Fruit fly (Drosophila melanogaster): ENCODE measurements around the gene CG8478.

Gene CG8478

DNA sequence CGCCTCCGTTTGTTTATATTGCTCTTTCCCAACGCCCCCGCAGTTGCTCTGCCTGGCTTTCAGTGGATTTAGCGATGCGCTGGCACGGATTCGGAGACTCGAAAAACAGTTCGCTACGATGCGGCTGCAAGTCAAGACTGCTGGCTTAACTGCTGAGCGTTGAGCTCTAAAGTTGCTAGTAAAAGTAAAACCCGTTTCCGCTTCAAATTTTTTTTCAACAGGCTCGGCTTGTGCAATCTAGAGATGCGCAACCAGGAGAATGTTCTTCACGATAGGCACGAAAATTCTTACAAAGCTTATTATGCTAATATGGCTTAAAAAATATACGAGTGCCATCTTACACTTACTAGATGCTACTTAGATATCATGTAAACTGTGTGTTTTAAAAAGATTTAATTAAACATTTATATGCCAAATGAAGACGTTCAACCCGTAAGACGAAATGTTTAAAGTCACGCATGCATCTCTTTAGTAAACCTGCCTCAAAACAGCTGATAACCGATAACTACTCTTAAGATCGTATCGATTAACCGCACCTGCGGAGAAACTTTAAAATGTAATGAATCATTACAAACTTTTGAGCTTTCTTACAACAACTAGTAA is 16.1 kb upstream of the CG8478 start, which contains the start of gene CG12948 (continued):
- TF ChIP-seq lbe (GFP tag; optimal IDR thresholded peaks at IDR 0.05) (peak; percentile 64), Dip2 (GFP tag; IDR thresholded peaks at IDR 0.05) (no peak), Spps (tag; optimal IDR thresholded peaks at IDR 0.05) (peak; percentile 4), CG9215 (GFP tag; IDR thresholded peaks at IDR 0.05) (0 out of 2 replicates have a peak, but pooled peaks have one; percentile 44), CG13424 (tag; optimal IDR thresholded peaks at IDR 0.05) (peak; percentile 69), CG30403 (GFP tag; optimal IDR thresholded peaks at IDR 0.05) (peak; percentile 72), CG9876 (GFP tag; optimal IDR thresholded peaks at IDR 0.05) (no peak), Lpt (GFP tag; optimal IDR thresholded peaks at IDR 0.05) (no peak), dimm (GFP tag; IDR thresholded peaks at IDR 0.05) (no peak), CG12659 (GFP tag; optimal IDR thresholded peaks at IDR 0.05) (peak; percentile 44), Vsx1 (GFP tag; optimal IDR thresholded peaks at IDR 0.05) (no peak), Trl (optimal IDR thresholded peaks at IDR 0.05) (no peak), Trl (GFP tag; optimal IDR thresholded peaks at IDR 0.05) (peak; percentile 52), Poxn (GFP tag; IDR thresholded peaks at IDR 0.05) (no peak), CG8944 (GFP tag; optimal IDR thresholded peaks at IDR 0.05) (peak; percentile 21), CG7963 (GFP tag; IDR thresholded peaks at IDR 0.05; ENCODE audit: partially characterized antibody) (peak; percentile 66; the same call in 2 of the 3 replicates), CG1529 (GFP tag; optimal IDR thresholded peaks at IDR 0.05) (peak; percentile 13), Deaf1 (tag; optimal IDR thresholded peaks at IDR 0.05) (no peak), NfI (GFP tag; optimal IDR thresholded peaks at IDR 0.05) (no peak), CG6854 (GFP tag; optimal IDR thresholded peaks at IDR 0.05) (no peak), pho (GFP tag; optimal IDR thresholded peaks at IDR 0.05) (peak; percentile 40), Dll (GFP tag; IDR thresholded peaks at IDR 0.05; ENCODE audit: partially characterized antibody) (peak; percentile 99), CG10209 (GFP tag; optimal IDR thresholded peaks at IDR 0.05) (no peak), jumu (GFP tag; optimal IDR thresholded peaks at IDR 0.05) (peak; percentile 10), kay (GFP tag; optimal IDR thresholded peaks at IDR 0.05) (no peak), CG11560 (tag; IDR thresholded peaks at IDR 0.05) (peak; percentile 44; the same call in 1 of the 3 replicates), luna (GFP tag; optimal IDR thresholded peaks at IDR 0.05) (no peak), Gug (GFP tag; IDR thresholded peaks at IDR 0.05) (peak; percentile 6; the same call in 1 of the 4 replicates), al (GFP tag; IDR thresholded peaks at IDR 0.05) (peak; percentile 42; the same call in 1 of the 2 replicates), abd-A (tag; optimal IDR thresholded peaks at IDR 0.05) (no peak), CG12071 (GFP tag; optimal IDR thresholded peaks at IDR 0.05) (no peak), ATbp (GFP tag; optimal IDR thresholded peaks at IDR 0.05) (no peak), CG17328 (GFP tag; IDR thresholded peaks at IDR 0.05) (no peak), ci (GFP tag; IDR thresholded peaks at IDR 0.05) (peak; percentile 47; the same call in 1 of the 3 replicates), CG11456 (GFP tag; IDR thresholded peaks at IDR 0.05) (0 out of 3 replicates have a peak, but pooled peaks have one; percentile 12), crp (GFP tag; optimal IDR thresholded peaks at IDR 0.05) (peak; percentile 38 to 86), otp (GFP tag; IDR thresholded peaks at IDR 0.05) (no peak), repo (GFP tag; optimal IDR thresholded peaks at IDR 0.05) (no peak), CG10979 (tag; optimal IDR thresholded peaks at IDR 0.05) (peak; percentile 35), cato (GFP tag; optimal IDR thresholded peaks at IDR 0.05; ENCODE audit: borderline replicate concordance) (no peak), CG2116 (GFP tag; optimal IDR thresholded peaks at IDR 0.05) (peak; percentile 57), CG8924 (tag; optimal IDR thresholded peaks at IDR 0.05) (peak; percentile 64), CG14860 (GFP tag; IDR thresholded peaks at IDR 0.05; ENCODE audit: partially characterized antibody) (peak; percentile 78; the same call in 2 of the 3 replicates)

DNA sequence ATGACTTTTGCATAAGTTTGCCTTT is 15.8 kb upstream of the CG8478 start, which contains the start of gene PpD3:
Gene PpD3 (plus strand): TSS at position 1 of the 25 bp plus-strand sequence.
- TF ChIP-seq CG6175 (GFP tag; IDR thresholded peaks at IDR 0.05) (no peak), BEAF-32 (GFP tag; optimal IDR thresholded peaks at IDR 0.05) (peak; percentile 42), CG33557 (GFP tag; optimal IDR thresholded peaks at IDR 0.05) (no peak), sqz (GFP tag; optimal IDR thresholded peaks at IDR 0.05) (no peak), CG7271 (tag; optimal IDR thresholded peaks at IDR 0.05) (no peak)

Measured in whole organism, embryonic.